Worm (Caenorhabditis elegans) whole organism, midembryonic: ENCODE data around the gene srd-74.
A peak's percentile ranks its signal among the peaks of the same experiment; 100 is the strongest.

Source experiments
- T22C8.4 ChIP-seq: fragments of 200-800 bp; sonication (Bioruptor generic); IDR thresholded peaks from 2 replicates; pipeline ENCODE4 v1.3.6; 2022; ENCODE audit warnings: missing genetic modification characterization, missing compliant biosample characterization
- cog-1 ChIP-seq: sonication (generic microtip); optimal IDR thresholded peaks from 2 replicates; lab custom pipeline; 2016; ENCODE audit warnings: missing genetic modification characterization, missing compliant biosample characterization
- flt-1 ChIP-seq: fragments of 200-800 bp; sonication (Bioruptor generic); IDR thresholded peaks from 2 replicates; pipeline ENCODE4 v1.3.6; 2022; ENCODE audit warnings: missing genetic modification characterization, missing compliant biosample characterization
- klf-2 ChIP-seq: fragments of 200-800 bp; sonication (Bioruptor generic); conservative IDR thresholded peaks from 2 replicates; pipeline ENCODE4 v1.3.6; 2022; ENCODE audit warnings: missing genetic modification reagents, missing genetic modification characterization, missing compliant biosample characterization
- med-1 ChIP-seq: sonication (generic microtip); optimal IDR thresholded peaks from 2 replicates; lab custom pipeline; 2017; ENCODE audit warnings: missing genetic modification characterization, mild to moderate bottlenecking, missing compliant biosample characterization, antibody characterized with exemption, missing genetic modification reagents; ENCODE audit not compliant: insufficient read depth
- ref-1 ChIP-seq: fragments of 200-800 bp; sonication (Bioruptor generic); conservative IDR thresholded peaks from 2 replicates; pipeline ENCODE4 v1.3.6; 2022; ENCODE audit warnings: missing genetic modification reagents, missing genetic modification characterization, missing compliant biosample characterization
- tab-1 ChIP-seq: fragments of 200-800 bp; sonication (Bioruptor generic); IDR thresholded peaks from 2 replicates; pipeline ENCODE4 v1.3.6; 2022; ENCODE audit warnings: missing genetic modification characterization, missing compliant biosample characterization
- ztf-23 ChIP-seq: fragments of 200-800 bp; sonication (Bioruptor generic); IDR thresholded peaks from 2 replicates; pipeline ENCODE4 v1.3.6; 2022; ENCODE audit warnings: missing genetic modification reagents, missing genetic modification characterization, missing compliant biosample characterization
- ztf-29 ChIP-seq: fragments of 200-800 bp; sonication (Bioruptor generic); IDR thresholded peaks from 2 replicates; pipeline ENCODE4 v1.3.6; 2022; ENCODE audit warnings: missing genetic modification reagents, missing genetic modification characterization, missing compliant biosample characterization

The srd-74 gene

DNA sequence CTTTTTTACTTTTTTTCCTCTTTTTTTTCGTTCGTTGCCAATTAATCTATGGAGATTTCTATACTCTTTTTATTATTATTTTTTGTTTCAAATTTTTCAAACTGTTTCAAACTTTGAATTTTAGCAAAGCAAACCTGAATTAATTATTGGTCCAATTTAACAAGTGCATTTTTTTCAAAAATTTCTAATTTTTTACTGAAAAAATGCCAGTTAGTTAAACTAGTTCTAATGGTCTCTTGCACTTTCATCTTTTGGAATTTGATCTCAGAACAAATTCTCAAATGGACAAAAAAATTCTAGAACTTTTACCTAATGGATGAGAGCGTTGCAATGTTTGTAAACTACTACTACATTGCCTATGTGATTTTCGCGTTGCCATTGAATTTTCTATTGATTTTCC, at the start of gene srd-74:
Gene srd-74, plus strand, starts transcription at position 301 of the 400 bp plus-strand sequence.
- TF ChIP-seq T22C8.4 (GFP tag; lab: Robert Waterston, UW) (no peak), flt-1 (no peak), cog-1 (no peak), ztf-23 (GFP tag; lab: Robert Waterston, UW) (no peak), tab-1 (GFP tag; lab: Robert Waterston, UW) (no peak)

DNA sequence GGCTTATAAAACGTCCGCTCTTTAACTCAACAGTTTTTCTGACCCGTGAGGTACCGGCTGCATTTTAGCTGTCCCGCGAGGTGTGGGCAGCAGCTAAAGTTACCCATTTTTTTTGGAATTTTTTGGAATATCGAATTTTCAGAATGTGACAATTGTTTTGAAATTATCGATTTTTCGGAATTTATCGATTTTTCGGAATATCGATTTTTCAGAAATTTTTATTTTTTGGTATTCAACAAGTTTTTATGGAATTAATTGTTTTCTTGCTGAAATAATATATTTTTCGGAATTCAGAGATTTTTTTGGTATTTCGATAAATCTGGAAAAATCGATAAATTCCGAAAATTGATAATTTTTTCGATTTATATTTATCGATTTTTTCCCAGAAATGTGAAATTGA, 49.0 kb upstream of the srd-74 start:
- TF ChIP-seq ref-1 (no peak), T22C8.4 (GFP tag; lab: Robert Waterston, UW) (peak; percentile 80)

DNA sequence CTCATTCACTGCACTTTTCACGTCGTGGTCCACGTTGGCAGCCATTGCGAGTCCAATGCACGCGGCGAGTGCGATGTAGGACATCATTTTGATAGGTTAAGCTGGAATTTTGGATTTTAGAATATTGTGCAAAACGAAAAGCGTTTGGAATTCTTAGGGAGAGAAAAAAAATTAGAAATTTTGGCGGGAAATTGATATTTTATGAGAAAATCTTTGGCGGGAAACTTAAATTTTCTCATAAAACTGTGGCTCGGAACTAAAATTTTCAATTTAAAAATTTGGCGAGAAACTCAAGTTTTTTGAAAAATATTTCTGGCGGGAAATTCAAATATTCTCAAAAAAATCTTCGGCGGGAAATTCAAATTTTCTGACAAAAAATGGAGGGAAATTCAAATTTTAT, 44.4 kb upstream of the srd-74 start, which contains the start of gene sup-1:
Gene sup-1, minus strand, starts transcription at position 101 of the 400 bp plus-strand sequence.
- TF ChIP-seq ztf-23 (GFP tag; lab: Robert Waterston, UW) = no peak
- TF ChIP-seq flt-1 = no peak
- TF ChIP-seq T22C8.4 (GFP tag; lab: Robert Waterston, UW) = no peak
- TF ChIP-seq klf-2 (GFP tag; lab: Robert Waterston, UW) = no peak
- TF ChIP-seq tab-1 (GFP tag; lab: Robert Waterston, UW) = no peak
- no peak for TF ChIP-seq cog-1
- TF ChIP-seq ztf-29 = no peak
- TF ChIP-seq ref-1 = no peak
- no peak for TF ChIP-seq med-1 (GFP tag; lab: Kevin White, UChicago)

- no peak for TF ChIP-seq med-1 (GFP tag; lab: Kevin White, UChicago)
Observed at ce11 chrIII:11738482-11738881, 43.4 kb upstream of the srd-74 start.

DNA sequence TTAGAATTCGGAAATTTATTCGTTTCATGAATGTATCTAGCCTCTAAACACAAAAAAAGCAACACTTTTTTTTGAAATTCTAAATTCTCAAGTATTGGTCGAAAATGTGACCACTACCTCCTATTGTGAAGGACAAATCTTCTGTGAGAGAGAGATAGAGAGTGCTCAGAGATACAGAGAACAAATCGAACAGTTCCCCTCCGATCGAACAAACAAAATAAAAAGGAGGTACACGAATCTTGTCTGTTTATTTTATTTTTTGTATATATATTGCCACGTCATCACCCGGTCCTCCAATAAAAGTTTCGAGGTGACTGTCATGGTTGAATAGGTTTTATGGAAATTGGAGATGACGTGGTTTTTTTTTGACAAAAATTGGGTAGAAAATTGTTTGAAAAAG, 41.0 kb upstream of the srd-74 start:
- TF ChIP-seq med-1 (GFP tag; lab: Kevin White, UChicago) = no peak

DNA sequence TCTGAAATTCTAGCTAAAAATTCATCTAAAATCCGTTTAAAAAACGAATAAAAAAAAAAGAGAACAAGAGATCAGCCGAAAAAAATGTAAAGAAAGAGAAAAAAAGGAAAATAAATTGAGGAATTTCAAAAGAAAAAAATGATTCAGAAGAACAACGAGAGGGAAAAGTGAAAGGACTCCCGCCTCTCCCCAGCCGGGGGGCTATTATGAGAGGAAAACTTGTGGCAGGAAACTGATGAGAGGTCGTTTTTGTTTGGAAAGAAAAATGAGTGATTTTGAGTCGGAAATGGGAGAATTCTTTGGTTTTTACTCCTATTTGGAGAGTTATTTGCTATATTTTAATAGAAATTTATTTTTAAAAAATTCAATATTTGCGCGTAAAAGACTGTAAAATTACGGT, 39.7 kb upstream of the srd-74 start:
- TF ChIP-seq ztf-23 (GFP tag; lab: Robert Waterston, UW) (no peak), med-1 (GFP tag; lab: Kevin White, UChicago) (no peak), ref-1 (no peak), klf-2 (GFP tag; lab: Robert Waterston, UW) (no peak), tab-1 (GFP tag; lab: Robert Waterston, UW) (no peak), cog-1 (no peak), flt-1 (no peak), T22C8.4 (GFP tag; lab: Robert Waterston, UW) (no peak), ztf-29 (no peak)

- no peak for TF ChIP-seq tab-1 (GFP tag; lab: Robert Waterston, UW)
- peak; percentile 28 for TF ChIP-seq cog-1
- TF ChIP-seq med-1 (GFP tag; lab: Kevin White, UChicago) = no peak
- TF ChIP-seq ref-1 = no peak
- peak; percentile 10; the same call in 1 of the 2 replicates for TF ChIP-seq T22C8.4 (GFP tag; lab: Robert Waterston, UW)
- 0 out of 2 replicates have a peak, but pooled peaks have one; percentile 56 for TF ChIP-seq ztf-23 (GFP tag; lab: Robert Waterston, UW)
- TF ChIP-seq flt-1 = peak; percentile 78
- 0 out of 2 replicates have a peak, but pooled peaks have one; percentile 33 for TF ChIP-seq klf-2 (GFP tag; lab: Robert Waterston, UW)
- no peak for TF ChIP-seq ztf-29
Observed at ce11 chrIII:11746718-11747117, 35.2 kb upstream of the srd-74 start, which contains the start of gene mrt-2. Gene mrt-2, plus strand, starts transcription at chrIII:11746766.

ce11 chrIII:11750232-11750631, 31.7 kb upstream of the srd-74 start:
- TF ChIP-seq ref-1 (no peak), T22C8.4 (GFP tag; lab: Robert Waterston, UW) (no peak), tab-1 (GFP tag; lab: Robert Waterston, UW) (no peak), ztf-23 (GFP tag; lab: Robert Waterston, UW) (no peak), med-1 (GFP tag; lab: Kevin White, UChicago) (no peak), cog-1 (no peak), flt-1 (no peak), klf-2 (GFP tag; lab: Robert Waterston, UW) (no peak), ztf-29 (no peak)

- TF ChIP-seq tab-1 (GFP tag; lab: Robert Waterston, UW) (no peak), T22C8.4 (GFP tag; lab: Robert Waterston, UW) (no peak), ztf-29 (no peak), med-1 (GFP tag; lab: Kevin White, UChicago) (no peak), ref-1 (no peak), klf-2 (GFP tag; lab: Robert Waterston, UW) (no peak), cog-1 (no peak), flt-1 (no peak), ztf-23 (GFP tag; lab: Robert Waterston, UW) (no peak)
Observed at ce11 chrIII:11750817-11751216, 31.1 kb upstream of the srd-74 start.

ce11 chrIII:11757892-11758291, 24.0 kb upstream of the srd-74 start:
- TF ChIP-seq flt-1 (no peak), cog-1 (no peak), ztf-29 (no peak), ztf-23 (GFP tag; lab: Robert Waterston, UW) (no peak), med-1 (GFP tag; lab: Kevin White, UChicago) (no peak), klf-2 (GFP tag; lab: Robert Waterston, UW) (no peak), tab-1 (GFP tag; lab: Robert Waterston, UW) (no peak), T22C8.4 (GFP tag; lab: Robert Waterston, UW) (no peak), ref-1 (no peak)

ce11 chrIII:11760634-11761033, 21.3 kb upstream of the srd-74 start:
- TF ChIP-seq ztf-29 (no peak), tab-1 (GFP tag; lab: Robert Waterston, UW) (no peak), T22C8.4 (GFP tag; lab: Robert Waterston, UW) (no peak), ztf-23 (GFP tag; lab: Robert Waterston, UW) (no peak), med-1 (GFP tag; lab: Kevin White, UChicago) (no peak), cog-1 (no peak)
